Worm (Caenorhabditis elegans) whole organism, midembryonic: ENCODE results near the gene dhs-17.
A peak's percentile ranks its signal among the peaks of the same experiment; 100 is the strongest.
"Not testable (repeated sequence)": the region's sequence is repeated elsewhere in the genome, so short reads cannot be mapped to it uniquely, and the experiment has no call there.

Source experiments
- T22C8.4 ChIP-seq: fragments of 200-800 bp; sonication (Bioruptor generic); IDR thresholded peaks from 2 replicates; pipeline ENCODE4 v1.3.6; 2022; ENCODE audit warnings: missing genetic modification characterization, missing compliant biosample characterization
- cog-1 ChIP-seq: sonication (generic microtip); optimal IDR thresholded peaks from 2 replicates; lab custom pipeline; 2016; ENCODE audit warnings: missing genetic modification characterization, missing compliant biosample characterization
- flt-1 ChIP-seq: fragments of 200-800 bp; sonication (Bioruptor generic); IDR thresholded peaks from 2 replicates; pipeline ENCODE4 v1.3.6; 2022; ENCODE audit warnings: missing genetic modification characterization, missing compliant biosample characterization
- klf-2 ChIP-seq: fragments of 200-800 bp; sonication (Bioruptor generic); conservative IDR thresholded peaks from 2 replicates; pipeline ENCODE4 v1.3.6; 2022; ENCODE audit warnings: missing genetic modification reagents, missing genetic modification characterization, missing compliant biosample characterization
- med-1 ChIP-seq: sonication (generic microtip); optimal IDR thresholded peaks from 2 replicates; lab custom pipeline; 2017; ENCODE audit warnings: missing genetic modification characterization, mild to moderate bottlenecking, missing compliant biosample characterization, antibody characterized with exemption, missing genetic modification reagents; ENCODE audit not compliant: insufficient read depth
- ref-1 ChIP-seq: fragments of 200-800 bp; sonication (Bioruptor generic); conservative IDR thresholded peaks from 2 replicates; pipeline ENCODE4 v1.3.6; 2022; ENCODE audit warnings: missing genetic modification reagents, missing genetic modification characterization, missing compliant biosample characterization
- tab-1 ChIP-seq: fragments of 200-800 bp; sonication (Bioruptor generic); IDR thresholded peaks from 2 replicates; pipeline ENCODE4 v1.3.6; 2022; ENCODE audit warnings: missing genetic modification characterization, missing compliant biosample characterization
- ztf-23 ChIP-seq: fragments of 200-800 bp; sonication (Bioruptor generic); IDR thresholded peaks from 2 replicates; pipeline ENCODE4 v1.3.6; 2022; ENCODE audit warnings: missing genetic modification reagents, missing genetic modification characterization, missing compliant biosample characterization
- ztf-29 ChIP-seq: fragments of 200-800 bp; sonication (Bioruptor generic); IDR thresholded peaks from 2 replicates; pipeline ENCODE4 v1.3.6; 2022; ENCODE audit warnings: missing genetic modification reagents, missing genetic modification characterization, missing compliant biosample characterization

Gene dhs-17

ce11 chrV:6044448-6044847, 9.8 kb upstream of the dhs-17 start:
- no peak for TF ChIP-seq ztf-29 (GFP tag; lab: Robert Waterston, UW)

ce11 chrV:6043275-6044271, 9.0 kb upstream of the dhs-17 start, which contains the start of gene cpi-2:
cpi-2 (plus strand) TSS chrV:6044062.
- TF ChIP-seq tab-1 (GFP tag; lab: Robert Waterston, UW) (no peak), T22C8.4 (peak; percentile 80), ztf-23 (no peak)

ce11 chrV:6041375-6041774, 6.8 kb upstream of the dhs-17 start, which contains the start of gene R01B10.2:
R01B10.2 (minus strand) TSS chrV:6041475.
- no peak for TF ChIP-seq ztf-29 (GFP tag; lab: Robert Waterston, UW)
- no peak for TF ChIP-seq med-1 (GFP tag; lab: Kevin White, UChicago)
- TF ChIP-seq klf-2 (GFP tag; lab: Robert Waterston, UW): no peak
- no peak for TF ChIP-seq T22C8.4
- no peak for TF ChIP-seq ref-1 (GFP tag; lab: Robert Waterston, UW)
- no peak for TF ChIP-seq flt-1
- TF ChIP-seq ztf-23: no peak
- no peak for TF ChIP-seq tab-1 (GFP tag; lab: Robert Waterston, UW)
- TF ChIP-seq cog-1 (tag; lab: Kevin White, UChicago): no peak

DNA sequence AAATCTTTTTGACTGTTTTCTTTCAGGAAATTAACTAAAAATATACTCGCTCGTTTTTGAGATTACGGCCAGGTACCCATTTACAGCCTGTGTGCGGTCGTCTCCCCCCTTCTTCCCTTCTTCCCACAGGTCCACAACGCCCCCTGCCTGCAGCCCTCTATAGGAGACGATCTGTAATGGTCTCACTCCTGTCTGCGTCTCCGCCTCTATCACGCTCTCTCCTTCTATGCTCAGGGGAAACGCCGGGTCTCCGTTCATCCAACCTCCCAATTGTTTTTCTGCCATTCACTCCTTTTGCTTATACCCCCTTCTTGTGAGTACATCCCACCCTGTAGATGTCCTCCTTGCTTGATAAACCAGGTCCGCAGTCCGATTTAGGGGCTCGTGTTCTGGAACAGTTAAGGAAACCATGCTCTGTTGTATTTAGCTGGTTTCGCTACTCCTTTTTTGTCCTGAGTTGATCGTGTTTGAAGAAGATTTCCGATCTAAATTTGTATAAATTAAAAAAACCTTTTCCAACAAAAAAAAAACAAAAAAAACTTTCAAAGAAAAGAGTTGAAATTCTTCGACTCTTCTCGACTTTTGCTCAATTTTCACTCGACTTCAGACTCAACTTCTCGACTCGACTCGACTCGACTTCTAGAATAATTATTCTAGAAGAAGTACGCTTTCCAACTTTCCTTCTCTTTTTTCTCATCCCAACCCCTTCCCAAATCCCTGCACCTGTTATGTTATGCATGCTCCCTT, 4.0 kb upstream of the dhs-17 start, which contains the start of gene F29G9.1:
TSS of gene F29G9.1 (plus strand) at position 697 of the 747 bp plus-strand sequence.
- not testable (repeated sequence) for TF ChIP-seq ztf-29 (GFP tag; lab: Robert Waterston, UW); T22C8.4; ztf-23

DNA sequence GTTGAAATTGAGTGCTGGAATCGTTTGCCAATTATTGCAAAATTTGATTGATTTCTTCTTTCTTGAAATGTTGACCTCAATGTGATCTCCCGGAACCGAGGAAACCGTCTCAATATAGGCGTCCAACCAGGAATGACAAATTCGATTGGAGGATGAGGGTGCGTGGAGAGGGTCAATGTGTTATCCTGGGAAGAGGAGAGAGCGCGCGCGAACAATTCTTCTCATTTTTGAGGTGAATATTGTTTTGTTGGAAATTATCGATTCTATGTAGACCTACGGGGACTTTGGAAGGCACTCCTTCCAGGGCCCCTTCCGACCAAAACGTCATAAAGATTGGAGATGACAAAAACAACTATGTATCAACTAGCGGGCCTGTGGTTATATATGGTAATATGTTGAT, 1.9 kb upstream of the dhs-17 start:
- TF ChIP-seq flt-1 (no peak), cog-1 (tag; lab: Kevin White, UChicago) (no peak)

- TF ChIP-seq ref-1 (GFP tag; lab: Robert Waterston, UW): no peak
- no peak for TF ChIP-seq ztf-23
- TF ChIP-seq flt-1: no peak
- no peak for TF ChIP-seq ztf-29 (GFP tag; lab: Robert Waterston, UW)
- TF ChIP-seq cog-1 (tag; lab: Kevin White, UChicago): no peak
- TF ChIP-seq klf-2 (GFP tag; lab: Robert Waterston, UW): no peak
- no peak for TF ChIP-seq T22C8.4
- TF ChIP-seq med-1 (GFP tag; lab: Kevin White, UChicago): no peak
- no peak for TF ChIP-seq tab-1 (GFP tag; lab: Robert Waterston, UW)
These were observed 1.1 kb downstream of the dhs-17 start for ce11 chrV:6033512-6033911.

DNA sequence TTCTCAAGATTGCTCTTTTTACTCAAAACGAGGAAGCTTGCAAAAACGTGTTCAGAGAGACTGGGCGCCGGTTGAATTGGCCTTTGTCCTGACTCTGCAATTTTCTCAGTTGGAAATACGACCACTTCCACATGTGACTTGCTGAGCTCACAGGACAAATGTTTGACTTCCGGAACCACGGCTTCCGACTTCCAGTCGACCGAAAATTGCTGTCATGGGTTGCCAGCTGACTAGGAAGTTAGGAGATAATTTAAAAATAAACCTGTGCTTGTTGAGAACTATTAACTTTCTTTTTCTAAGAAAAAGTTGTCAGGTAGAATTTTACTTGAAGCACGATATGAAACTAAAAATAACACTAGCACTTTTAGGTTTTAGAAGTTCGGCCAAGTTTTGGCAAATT, 3.0 kb downstream of the dhs-17 start:
- no peak for TF ChIP-seq flt-1

DNA sequence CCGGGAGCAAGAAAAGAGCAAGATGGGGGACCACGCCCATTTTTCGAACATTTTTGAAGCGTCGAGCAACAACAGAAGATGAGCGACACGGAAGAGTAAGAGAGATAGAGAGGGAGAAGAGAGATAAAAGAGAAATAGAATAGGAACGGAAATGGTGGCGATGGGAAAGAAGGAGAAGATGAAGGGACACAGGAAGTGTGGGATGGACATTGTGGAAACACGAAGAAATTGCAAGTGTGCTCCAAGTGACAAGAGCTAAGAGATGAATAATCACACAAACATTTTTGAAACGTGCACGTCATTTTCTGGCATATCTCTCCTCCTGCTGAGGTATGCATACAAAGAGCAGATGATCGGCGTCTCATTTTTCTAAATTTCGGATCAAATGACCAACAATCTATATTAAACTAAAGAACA, 4.0 kb downstream of the dhs-17 start:
- TF ChIP-seq klf-2 (GFP tag; lab: Robert Waterston, UW) (no peak), med-1 (GFP tag; lab: Kevin White, UChicago) (no peak), cog-1 (tag; lab: Kevin White, UChicago) (peak; percentile 31), flt-1 (0 out of 2 replicates have a peak, but pooled peaks have one; percentile 29), ref-1 (GFP tag; lab: Robert Waterston, UW) (no peak), tab-1 (GFP tag; lab: Robert Waterston, UW) (no peak), ztf-23 (no peak)

ce11 chrV:6022076-6022475, 12.5 kb downstream of the dhs-17 start:
- TF ChIP-seq ztf-29 (GFP tag; lab: Robert Waterston, UW) (no peak), tab-1 (GFP tag; lab: Robert Waterston, UW) (no peak), T22C8.4 (no peak), ztf-23 (no peak), flt-1 (no peak), med-1 (GFP tag; lab: Kevin White, UChicago) (no peak), ref-1 (GFP tag; lab: Robert Waterston, UW) (no peak)

DNA sequence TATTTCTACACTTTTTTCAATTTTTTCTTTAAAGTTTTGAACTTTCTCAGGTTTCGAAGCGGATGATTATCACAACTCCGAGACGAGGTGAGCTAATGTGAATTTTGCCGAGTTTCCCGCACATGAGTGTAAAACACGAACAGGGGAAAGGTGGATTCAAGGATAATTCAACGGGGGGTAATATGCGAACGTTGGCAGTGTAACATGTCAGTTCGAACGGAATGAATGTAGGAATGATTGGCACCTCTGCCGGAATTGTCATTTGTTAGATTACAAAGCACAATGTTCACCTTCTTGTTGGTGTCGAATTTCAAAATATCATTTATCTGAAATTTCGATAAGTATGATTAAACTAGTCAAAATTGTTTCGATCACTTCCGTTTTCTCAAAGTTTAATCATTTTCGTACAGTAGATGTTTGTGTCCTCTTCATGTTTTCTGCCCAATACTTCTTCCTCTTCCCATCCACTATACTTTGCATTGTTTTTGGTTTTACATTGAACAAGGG, 15.6 kb downstream of the dhs-17 start, which contains the start of gene picc-1:
TSS of gene picc-1 (plus strand) at position 51 of the 507 bp plus-strand sequence.
- TF ChIP-seq tab-1 (GFP tag; lab: Robert Waterston, UW) (no peak), T22C8.4 (no peak), ztf-23 (no peak), med-1 (GFP tag; lab: Kevin White, UChicago) (no peak), flt-1 (no peak), ref-1 (GFP tag; lab: Robert Waterston, UW) (no peak), ztf-29 (GFP tag; lab: Robert Waterston, UW) (no peak)
